Worm (Caenorhabditis elegans) whole organism, midembryonic: ENCODE measurements around the gene F08A7.1.

Experiments used
- flt-1 ChIP-seq: fragments of 200-800 bp; sonication (Bioruptor generic); IDR thresholded peaks from 2 replicates; pipeline ENCODE4 v1.3.6; 2022; ENCODE audit warnings: missing genetic modification characterization, missing compliant biosample characterization
- klf-2 ChIP-seq: fragments of 200-800 bp; sonication (Bioruptor generic); conservative IDR thresholded peaks from 2 replicates; pipeline ENCODE4 v1.3.6; 2022; ENCODE audit warnings: missing genetic modification reagents, missing genetic modification characterization, missing compliant biosample characterization
- tab-1 ChIP-seq: fragments of 200-800 bp; sonication (Bioruptor generic); IDR thresholded peaks from 2 replicates; pipeline ENCODE4 v1.3.6; 2022; ENCODE audit warnings: missing genetic modification characterization, missing compliant biosample characterization
- ztf-23 ChIP-seq: fragments of 200-800 bp; sonication (Bioruptor generic); IDR thresholded peaks from 2 replicates; pipeline ENCODE4 v1.3.6; 2022; ENCODE audit warnings: missing genetic modification reagents, missing genetic modification characterization, missing compliant biosample characterization
- ztf-29 ChIP-seq: fragments of 200-800 bp; sonication (Bioruptor generic); IDR thresholded peaks from 2 replicates; pipeline ENCODE4 v1.3.6; 2022; ENCODE audit warnings: missing genetic modification reagents, missing genetic modification characterization, missing compliant biosample characterization

DNA sequence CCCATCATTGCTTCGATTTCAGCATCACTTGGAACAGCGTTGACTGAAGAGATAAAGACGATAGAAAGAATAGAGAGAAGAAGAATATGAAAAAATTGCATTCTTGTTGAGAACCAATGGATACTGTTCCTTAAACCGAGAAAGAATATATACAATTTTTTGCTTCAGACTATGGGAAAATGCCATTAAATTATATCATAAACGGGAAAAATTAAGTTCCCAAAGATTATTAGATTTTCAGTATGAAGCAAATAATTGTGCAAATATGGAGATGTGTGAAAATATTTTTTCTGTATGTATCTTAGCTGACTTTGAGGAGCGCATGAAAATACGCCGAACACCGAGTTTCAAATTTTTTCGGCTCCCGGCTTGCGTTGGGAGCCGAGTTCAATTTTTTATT lies 32.9 kb upstream of the F08A7.1 start, which contains the start of gene T02D1.9:
- TF ChIP-seq klf-2 (GFP tag; lab: Robert Waterston, UW) = no peak
- no peak for TF ChIP-seq ztf-29 (GFP tag; lab: Robert Waterston, UW)
- TF ChIP-seq ztf-23 (GFP tag; lab: Robert Waterston, UW) = no peak
- TF ChIP-seq flt-1 (GFP tag; lab: Robert Waterston, UW) = no peak
- TF ChIP-seq tab-1 (GFP tag; lab: Robert Waterston, UW) = no peak
